Fruit fly (Drosophila melanogaster) whole organism, adult: ENCODE data around the gene Coq6.

Source experiments
- CG11617 ChIP-seq: fragments of 200-800 bp; sonication (Bioruptor generic); optimal IDR thresholded peaks from 2 replicates; lab custom pipeline; 2017; ENCODE audit warnings: mild to moderate bottlenecking, missing biosample characterization, missing genetic modification reagents, missing genetic modification characterization
- CG33017 ChIP-seq: fragments of 200-800 bp; sonication (Bioruptor generic); optimal IDR thresholded peaks from 2 replicates; lab custom pipeline; 2018; ENCODE audit warnings: missing biosample characterization, mild to moderate bottlenecking, missing genetic modification characterization, moderate library complexity
- CG7045 ChIP-seq: fragments of 200-800 bp; sonication (Bioruptor generic); optimal IDR thresholded peaks from 2 replicates; lab custom pipeline; 2017; ENCODE audit warnings: missing biosample characterization, mild to moderate bottlenecking, missing genetic modification characterization
- CG7101 ChIP-seq: fragments of 200-800 bp; sonication (Bioruptor generic); optimal IDR thresholded peaks from 2 replicates; lab custom pipeline; 2018; ENCODE audit warnings: missing biosample characterization, mild to moderate bottlenecking, missing genetic modification characterization, moderate library complexity
- Clk ChIP-seq: fragments of 200-800 bp; sonication (Bioruptor generic); optimal IDR thresholded peaks from 2 replicates; lab custom pipeline; 2017; ENCODE audit warnings: missing biosample characterization, missing genetic modification characterization
- Crg-1 ChIP-seq: fragments of 200-800 bp; sonication (Bioruptor generic); optimal IDR thresholded peaks from 2 replicates; lab custom pipeline; 2016; ENCODE audit warnings: missing biosample characterization, missing genetic modification characterization
- Mnt ChIP-seq: fragments of 200-800 bp; sonication (Bioruptor generic); optimal IDR thresholded peaks from 2 replicates; lab custom pipeline; 2016; ENCODE audit warnings: missing biosample characterization, mild to moderate bottlenecking, missing genetic modification characterization
- bab1 ChIP-seq: fragments of 200-800 bp; sonication (Bioruptor generic); optimal IDR thresholded peaks from 3 replicates; lab custom pipeline; 2019; ENCODE audit warnings: missing biosample characterization, mild to moderate bottlenecking, missing genetic modification characterization, moderate library complexity
- cnc ChIP-seq, 2 experiments: fragments of >200 bp; optimal IDR thresholded peaks; 2 replicates each; lab custom pipeline; 2017
- kay ChIP-seq: fragments of 200-800 bp; sonication (Bioruptor generic); peaks from one replicate; lab custom pipeline; 2016; ENCODE audit warnings: missing biosample characterization, missing genetic modification characterization, borderline replicate concordance
- ovo ChIP-seq: fragments of 200-800 bp; sonication (Bioruptor generic); optimal IDR thresholded peaks from 2 replicates; lab custom pipeline; 2016; ENCODE audit warnings: missing biosample characterization, missing genetic modification characterization
- tj ChIP-seq: fragments of 200-800 bp; sonication (Bioruptor generic); optimal IDR thresholded peaks from 3 replicates; lab custom pipeline; 2017; ENCODE audit warnings: missing biosample characterization, mild to moderate bottlenecking, missing genetic modification characterization, moderate library complexity
- toe ChIP-seq: fragments of 200-800 bp; sonication (Bioruptor generic); optimal IDR thresholded peaks from 2 replicates; lab custom pipeline; 2016; ENCODE audit warnings: missing biosample characterization, missing genetic modification characterization

dm6 chr2L:5541935-5542685 is 10.1 kb upstream of the Coq6 start, which contains the start of the genes Hel25E and Lam:
- TF ChIP-seq tj (GFP tag; lab: Kevin White, UChicago): no peak
- TF ChIP-seq cnc (optimal IDR thresholded peaks at IDR 0.05; lab: Kevin White, UChicago): no peak
- TF ChIP-seq kay (GFP tag; lab: Kevin White, UChicago): no peak
- no peak for TF ChIP-seq CG33017
- TF ChIP-seq Clk: no peak
- TF ChIP-seq Crg-1 (GFP tag; lab: Kevin White, UChicago): no peak
- TF ChIP-seq CG7101 (tag; lab: Kevin White, UChicago): peak; percentile 5
- no peak for TF ChIP-seq bab1 (GFP tag; lab: Kevin White, UChicago)
- TF ChIP-seq CG7045 (GFP tag; lab: Kevin White, UChicago): no peak
- no peak for TF ChIP-seq ovo (GFP tag; lab: Kevin White, UChicago)
- no peak for TF ChIP-seq toe
- peak; percentile 56 for TF ChIP-seq Mnt (GFP tag; lab: Kevin White, UChicago)
- peak; percentile 40 for TF ChIP-seq CG11617
